Worm (Caenorhabditis elegans): ENCODE measurements around the gene C05D11.5.

DNA sequence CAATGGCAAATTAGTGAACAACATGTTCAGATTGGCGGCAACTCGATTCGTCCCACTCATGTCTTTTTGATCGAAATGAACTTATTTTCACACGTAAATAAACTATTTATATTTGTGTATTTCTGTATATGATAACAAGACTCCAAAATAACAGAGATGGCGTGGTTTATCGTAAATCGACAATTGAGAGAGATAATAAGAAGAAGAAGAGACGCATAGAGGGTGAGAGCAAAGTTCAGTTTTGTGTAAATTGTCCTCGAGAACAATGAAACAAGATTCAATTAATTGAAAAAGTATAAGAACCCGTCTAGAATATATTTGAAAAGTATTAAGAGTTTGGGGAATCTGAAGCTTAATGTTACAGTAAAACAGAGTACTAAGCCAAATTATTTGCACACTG lies 384 bp downstream of the C05D11.5 start:
- TF ChIP-seq rnt-1 (tag; optimal IDR thresholded peaks at IDR 0.05) (no peak), nhr-77 (tag; optimal IDR thresholded peaks at IDR 0.05) (no peak), lin-39 (tag; optimal IDR thresholded peaks at IDR 0.05) (no peak), snpc-4 (tag; optimal IDR thresholded peaks at IDR 0.05) (no peak), blmp-1 (tag; optimal IDR thresholded peaks at IDR 0.05) (peak; percentile 33), nhr-12 (tag; optimal IDR thresholded peaks at IDR 0.05) (no peak), jun-1 (tag; optimal IDR thresholded peaks at IDR 0.05) (no peak), ces-1 (GFP tag; optimal IDR thresholded peaks at IDR 0.05) (no peak), lsy-2 (tag; optimal IDR thresholded peaks at IDR 0.05) (peak in 1 of 2 experiments; percentile 51), nhr-237 (tag; optimal IDR thresholded peaks at IDR 0.05) (no peak), dpl-1 (GFP tag; optimal IDR thresholded peaks at IDR 0.05) (no peak), nhr-76 (tag; optimal IDR thresholded peaks at IDR 0.05) (no peak), nhr-71 (tag; optimal IDR thresholded peaks at IDR 0.05) (peak; percentile 35)

Measured in whole organism, L1 larva.